Fruit fly (Drosophila melanogaster) whole organism, embryonic: ENCODE results near the gene Prp3.

Experiments used
- Adf1 ChIP-seq: fragments of 200-800 bp; sonication (Bioruptor generic); IDR thresholded peaks from 2 replicates; pipeline ENCODE4 v1.3.6; 2022; ENCODE audit warnings: missing biosample characterization, missing genetic modification characterization
- Bgb ChIP-seq: fragments of 200-800 bp; sonication (Bioruptor generic); IDR thresholded peaks from 2 replicates; pipeline ENCODE4 v1.3.6; 2022; ENCODE audit warnings: missing biosample characterization, missing genetic modification characterization; ENCODE audit not compliant: partially characterized antibody
- CG10462 ChIP-seq: fragments of 200-800 bp; sonication (Bioruptor generic); optimal IDR thresholded peaks from 2 replicates; lab custom pipeline; 2016; ENCODE audit warnings: missing biosample characterization, missing genetic modification characterization
- CG12659 ChIP-seq: fragments of 200-800 bp; sonication (Bioruptor generic); optimal IDR thresholded peaks from 3 replicates; lab custom pipeline; 2017; ENCODE audit warnings: mild to moderate bottlenecking, missing biosample characterization, missing genetic modification reagents, missing genetic modification characterization
- CG15269 ChIP-seq: fragments of 200-800 bp; sonication (Bioruptor generic); optimal IDR thresholded peaks from 2 replicates; lab custom pipeline; 2018; ENCODE audit warnings: missing biosample characterization, mild to moderate bottlenecking, missing genetic modification characterization, moderate library complexity
- CG16813 ChIP-seq: fragments of 200-800 bp; sonication (Bioruptor generic); IDR thresholded peaks from 3 replicates; pipeline ENCODE4 v1.3.6; 2022; ENCODE audit warnings: missing biosample characterization, missing genetic modification characterization; ENCODE audit not compliant: partially characterized antibody
- CG16863 ChIP-seq: fragments of 200-800 bp; sonication (Bioruptor generic); optimal IDR thresholded peaks from 3 replicates; lab custom pipeline; 2016; ENCODE audit warnings: missing biosample characterization, missing genetic modification characterization
- CG1792 ChIP-seq: fragments of 200-800 bp; sonication (Bioruptor generic); optimal IDR thresholded peaks from 2 replicates; lab custom pipeline; 2016; ENCODE audit warnings: missing biosample characterization, missing genetic modification characterization
- CG2875 ChIP-seq: fragments of 200-800 bp; sonication (Bioruptor generic); optimal IDR thresholded peaks from 2 replicates; lab custom pipeline; 2017; ENCODE audit warnings: missing biosample characterization, mild to moderate bottlenecking, missing genetic modification characterization, missing genetic modification reagents
- CG3163 ChIP-seq: fragments of 200-800 bp; sonication (Bioruptor generic); optimal IDR thresholded peaks from 3 replicates; lab custom pipeline; 2016; ENCODE audit warnings: missing biosample characterization, missing genetic modification characterization
- CG3281 ChIP-seq: fragments of 200-800 bp; sonication (Bioruptor generic); optimal IDR thresholded peaks from 3 replicates; lab custom pipeline; 2017; ENCODE audit warnings: missing biosample characterization, mild to moderate bottlenecking, missing genetic modification characterization
- CG4404 ChIP-seq: fragments of 200-800 bp; sonication (Bioruptor generic); IDR thresholded peaks from 2 replicates; pipeline ENCODE4 v1.3.6; 2022; ENCODE audit warnings: missing biosample characterization, missing genetic modification characterization
- CG4854 ChIP-seq: fragments of 200-800 bp; sonication (Bioruptor generic); optimal IDR thresholded peaks from 2 replicates; lab custom pipeline; 2016; ENCODE audit warnings: missing biosample characterization, missing genetic modification characterization, inconsistent platforms
- CG6254 ChIP-seq: fragments of 200-800 bp; sonication (Bioruptor generic); optimal IDR thresholded peaks from 3 replicates; lab custom pipeline; 2017; ENCODE audit warnings: mild to moderate bottlenecking, missing biosample characterization, missing genetic modification reagents, missing genetic modification characterization
- CG6654 ChIP-seq: fragments of 200-800 bp; sonication (Bioruptor generic); optimal IDR thresholded peaks from 2 replicates; lab custom pipeline; 2017; ENCODE audit warnings: missing biosample characterization, mild to moderate bottlenecking, missing genetic modification characterization
- CG6791 ChIP-seq: fragments of 200-800 bp; sonication (Bioruptor generic); IDR thresholded peaks from 3 replicates; pipeline ENCODE4 v1.3.6; 2022; ENCODE audit warnings: missing biosample characterization, missing genetic modification characterization; ENCODE audit not compliant: partially characterized antibody
- CG7271 ChIP-seq: fragments of 200-800 bp; sonication (Bioruptor generic); optimal IDR thresholded peaks from 2 replicates; lab custom pipeline; 2018; ENCODE audit warnings: missing biosample characterization, mild to moderate bottlenecking, missing genetic modification characterization, moderate library complexity
- CG8388 ChIP-seq: fragments of 200-800 bp; sonication (Bioruptor generic); optimal IDR thresholded peaks from 2 replicates; lab custom pipeline; 2019; ENCODE audit warnings: missing biosample characterization, mild to moderate bottlenecking, missing genetic modification characterization, moderate library complexity
- CG8765 ChIP-seq: fragments of 200-800 bp; sonication (Bioruptor generic); IDR thresholded peaks from 2 replicates; pipeline ENCODE4 v1.3.6; 2022; ENCODE audit warnings: missing biosample characterization, missing genetic modification characterization
- CG8924 ChIP-seq: fragments of 200-800 bp; optimal IDR thresholded peaks from 3 replicates; lab custom pipeline; 2019; ENCODE audit warnings: missing biosample characterization, mild to moderate bottlenecking, missing genetic modification characterization, moderate library complexity
- CHES-1-like ChIP-seq: fragments of 200-800 bp; sonication (Bioruptor generic); optimal IDR thresholded peaks from 2 replicates; lab custom pipeline; 2016; ENCODE audit warnings: missing biosample characterization, missing genetic modification characterization
- D19A ChIP-seq: fragments of 200-800 bp; optimal IDR thresholded peaks from 3 replicates; lab custom pipeline; 2019; ENCODE audit warnings: missing biosample characterization, mild to moderate bottlenecking, missing genetic modification characterization, moderate library complexity
- Hand ChIP-seq: fragments of 200-800 bp; sonication (Bioruptor generic); optimal IDR thresholded peaks from 2 replicates; lab custom pipeline; 2017; ENCODE audit warnings: mild to moderate bottlenecking, missing biosample characterization, missing genetic modification reagents, missing genetic modification characterization
- HmgD ChIP-seq: fragments of 200-800 bp; sonication (Bioruptor generic); optimal IDR thresholded peaks from 3 replicates; lab custom pipeline; 2016; ENCODE audit warnings: missing biosample characterization, missing genetic modification characterization
- Lhr ChIP-seq: fragments of 200-800 bp; sonication (Bioruptor generic); optimal IDR thresholded peaks from 3 replicates; lab custom pipeline; 2017; ENCODE audit warnings: mild to moderate bottlenecking, missing biosample characterization, missing genetic modification reagents, missing genetic modification characterization
- Lpt ChIP-seq: fragments of >200 bp; optimal IDR thresholded peaks from 2 replicates; lab custom pipeline; 2018; ENCODE audit warnings: missing biosample characterization, missing genetic modification characterization
- NC2α ChIP-seq: fragments of 200-800 bp; sonication (Bioruptor generic); optimal IDR thresholded peaks from 2 replicates; lab custom pipeline; 2016; ENCODE audit warnings: missing biosample characterization, missing genetic modification characterization
- Rfx ChIP-seq: fragments of 200-800 bp; sonication (Bioruptor generic); IDR thresholded peaks from 2 replicates; pipeline ENCODE4 v1.3.6; 2022; ENCODE audit warnings: missing biosample characterization, missing genetic modification characterization
- bcd ChIP-seq: fragments of 200-800 bp; sonication (Bioruptor generic); optimal IDR thresholded peaks from 2 replicates; lab custom pipeline; 2017; ENCODE audit warnings: missing biosample characterization, mild to moderate bottlenecking, missing genetic modification characterization
- bowl ChIP-seq: fragments of 200-800 bp; sonication (Bioruptor generic); IDR thresholded peaks from 2 replicates; pipeline ENCODE4 v1.3.6; 2022; ENCODE audit warnings: missing biosample characterization, missing genetic modification characterization
- br ChIP-seq: fragments of >200 bp; optimal IDR thresholded peaks from 2 replicates; lab custom pipeline; 2017
- ci ChIP-seq: fragments of 200-800 bp; sonication (Bioruptor generic); IDR thresholded peaks from 3 replicates; pipeline ENCODE4 v1.3.6; 2022; ENCODE audit warnings: missing biosample characterization, missing genetic modification characterization
- danr ChIP-seq: fragments of 200-800 bp; sonication (Bioruptor generic); IDR thresholded peaks from 2 replicates; pipeline ENCODE4 v1.3.6; 2022; ENCODE audit warnings: missing biosample characterization, missing genetic modification characterization
- dm ChIP-seq: fragments of 200-800 bp; sonication (Bioruptor generic); optimal IDR thresholded peaks from 3 replicates; lab custom pipeline; 2016; ENCODE audit warnings: missing biosample characterization, missing genetic modification characterization
- dmrt99B ChIP-seq: fragments of 200-800 bp; sonication (Bioruptor generic); optimal IDR thresholded peaks from 2 replicates; lab custom pipeline; 2018; ENCODE audit warnings: missing biosample characterization, mild to moderate bottlenecking, missing genetic modification characterization, moderate library complexity
- ftz-f1 ChIP-seq: fragments of 200-800 bp; sonication (Bioruptor generic); optimal IDR thresholded peaks from 2 replicates; lab custom pipeline; 2016; ENCODE audit warnings: missing biosample characterization, missing genetic modification characterization
- gcm ChIP-seq: fragments of 200-800 bp; sonication (Bioruptor generic); optimal IDR thresholded peaks from 2 replicates; lab custom pipeline; 2019; ENCODE audit warnings: missing biosample characterization, mild to moderate bottlenecking, missing genetic modification characterization, moderate library complexity
- jing ChIP-seq: fragments of 200-800 bp; sonication (Bioruptor generic); optimal IDR thresholded peaks from 2 replicates; lab custom pipeline; 2018; ENCODE audit warnings: missing biosample characterization, mild to moderate bottlenecking, missing genetic modification characterization
- lov ChIP-seq, 2 experiments: fragments of 200-800 bp in 1 of 2; fragments of >200 bp in 1 of 2; sonication (Bioruptor generic) in 1 of 2; IDR thresholded peaks in 1 of 2; optimal IDR thresholded peaks in 1 of 2; 2 replicates in 1 of 2; 3 replicates in 1 of 2; pipeline versions ENCODE4 v1.3.6 to Lab custom; 2017 to 2022; ENCODE audit warnings: missing biosample characterization in 1 of 2, missing genetic modification characterization in 1 of 2
- mam ChIP-seq: fragments of 200-800 bp; sonication (Bioruptor generic); optimal IDR thresholded peaks from 3 replicates; lab custom pipeline; 2016; ENCODE audit warnings: missing biosample characterization, missing genetic modification characterization
- mld ChIP-seq: fragments of 200-800 bp; sonication (Bioruptor generic); IDR thresholded peaks from 3 replicates; pipeline ENCODE4 v1.3.6; 2022; ENCODE audit warnings: missing biosample characterization, missing genetic modification characterization; ENCODE audit not compliant: partially characterized antibody
- oc ChIP-seq: fragments of 200-800 bp; sonication (Bioruptor generic); optimal IDR thresholded peaks from 2 replicates; lab custom pipeline; 2018; ENCODE audit warnings: missing biosample characterization, mild to moderate bottlenecking, missing genetic modification characterization, moderate library complexity
- pb ChIP-seq: fragments of 200-800 bp; sonication (Bioruptor generic); optimal IDR thresholded peaks from 3 replicates; lab custom pipeline; 2016; ENCODE audit warnings: missing biosample characterization, missing genetic modification characterization
- psq ChIP-seq: fragments of 200-800 bp; sonication (Bioruptor generic); optimal IDR thresholded peaks from 2 replicates; lab custom pipeline; 2017; ENCODE audit warnings: missing biosample characterization, missing genetic modification characterization
- sc ChIP-seq, 3 experiments: fragments of >200 bp in 2 of 3; fragments of 200-800 bp in 1 of 3; sonication (Bioruptor generic) in 1 of 3; optimal IDR thresholded peaks; 2 replicates in 2 of 3; 3 replicates in 1 of 3; lab custom pipeline; 2017; ENCODE audit warnings: mild to moderate bottlenecking in 1 of 3, missing biosample characterization in 1 of 3, missing genetic modification characterization in 1 of 3, missing genetic modification reagents in 1 of 3
- sd ChIP-seq: fragments of 200-800 bp; sonication (Bioruptor generic); optimal IDR thresholded peaks from 3 replicates; lab custom pipeline; 2018; ENCODE audit warnings: missing biosample characterization, mild to moderate bottlenecking, missing genetic modification characterization, moderate library complexity
- stc ChIP-seq: fragments of 200-800 bp; sonication (Bioruptor generic); IDR thresholded peaks from 2 replicates; pipeline ENCODE4 v1.3.6; 2022; ENCODE audit warnings: missing biosample characterization, missing genetic modification characterization
- tna ChIP-seq: fragments of 200-800 bp; sonication (Bioruptor generic); IDR thresholded peaks from 2 replicates; pipeline ENCODE4 v1.3.6; 2022; ENCODE audit warnings: missing biosample characterization, missing genetic modification characterization; ENCODE audit not compliant: partially characterized antibody
- wdn ChIP-seq: fragments of 200-800 bp; sonication (Bioruptor generic); IDR thresholded peaks from 2 replicates; pipeline ENCODE4 v1.3.6; 2022; ENCODE audit warnings: missing biosample characterization, missing genetic modification characterization
- wek ChIP-seq: fragments of 200-800 bp; sonication (Bioruptor generic); optimal IDR thresholded peaks from 3 replicates; lab custom pipeline; 2018; ENCODE audit warnings: missing biosample characterization, mild to moderate bottlenecking, missing genetic modification characterization, moderate library complexity

Prp3 gene

DNA sequence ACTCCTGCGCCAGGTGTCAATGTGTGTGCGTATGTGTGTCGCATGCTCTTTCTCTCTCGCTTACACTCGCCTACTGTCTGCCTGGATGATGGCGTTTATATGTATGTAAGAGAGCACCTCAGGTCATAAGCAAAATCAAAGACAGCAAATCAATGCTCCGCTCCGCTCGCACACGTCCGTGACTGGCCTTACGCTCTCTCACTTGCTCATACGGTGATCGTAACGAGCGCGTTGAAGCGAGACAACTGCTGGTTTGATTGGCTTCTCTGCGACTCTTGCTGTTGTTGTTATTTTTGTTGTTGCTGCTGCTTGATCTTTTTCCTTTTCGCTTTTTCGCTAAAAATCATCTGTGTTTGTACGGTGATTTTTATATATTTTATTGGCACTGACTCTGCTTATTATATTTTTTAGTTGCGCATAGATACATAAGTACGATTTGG is 14.5 kb upstream of the Prp3 start (continued):
- TF ChIP-seq pb (GFP tag; lab: Kevin White, UChicago) (no peak), dmrt99B (tag; lab: Kevin White, UChicago) (no peak), CG3163 (GFP tag; lab: Kevin White, UChicago) (peak; percentile 92), danr (GFP tag; lab: Robert Waterston, UW) (no peak), stc (GFP tag; lab: Robert Waterston, UW) (no peak), Adf1 (peak; percentile 46; the same call in 1 of the 2 replicates), CG1792 (GFP tag; lab: Kevin White, UChicago) (no peak), gcm (GFP tag; lab: Kevin White, UChicago) (no peak), CG6654 (GFP tag; lab: Kevin White, UChicago) (no peak), CG10462 (GFP tag; lab: Kevin White, UChicago) (no peak), wdn (GFP tag; lab: Robert Waterston, UW) (no peak), bcd (GFP tag; lab: Kevin White, UChicago) (no peak), CG8388 (GFP tag; lab: Kevin White, UChicago) (no peak), Hand (GFP tag; lab: Kevin White, UChicago) (no peak), sc (optimal IDR thresholded peaks at IDR 0.05; lab: Kevin White, UChicago) (no peak), sc (GFP tag; optimal IDR thresholded peaks at IDR 0.05; lab: Kevin White, UChicago) (no peak), NC2α (GFP tag; lab: Kevin White, UChicago) (no peak), CG12659 (GFP tag; lab: Kevin White, UChicago) (no peak), CG6254 (GFP tag; lab: Kevin White, UChicago) (no peak), CHES-1-like (GFP tag; lab: Kevin White, UChicago) (peak; percentile 24), ci (GFP tag; lab: Robert Waterston, UW) (no peak), bowl (GFP tag; lab: Robert Waterston, UW) (no peak), D19A (tag; lab: Kevin White, UChicago) (no peak), psq (no peak), Rfx (GFP tag; lab: Robert Waterston, UW) (peak; percentile 18; the same call in 1 of the 2 replicates), Lpt (GFP tag; lab: Kevin White, UChicago) (no peak), CG4854 (no peak), CG8765 (GFP tag; lab: Robert Waterston, UW) (no peak), mam (GFP tag; lab: Kevin White, UChicago) (no peak), HmgD (GFP tag; lab: Kevin White, UChicago) (no peak), CG8924 (tag; lab: Kevin White, UChicago) (peak; percentile 47), sd (tag; lab: Kevin White, UChicago) (no peak), Lhr (GFP tag; lab: Kevin White, UChicago) (no peak), CG16863 (GFP tag; lab: Kevin White, UChicago) (no peak), CG15269 (no peak), CG2875 (GFP tag; lab: Kevin White, UChicago) (no peak), br (lab: Kevin White, UChicago) (no peak), dm (GFP tag; lab: Kevin White, UChicago) (no peak), CG7271 (tag; lab: Kevin White, UChicago) (no peak), CG4404 (GFP tag; lab: Robert Waterston, UW) (no peak), mld (GFP tag; lab: Robert Waterston, UW) (no peak), jing (GFP tag; lab: Kevin White, UChicago) (no peak), wek (no peak), ftz-f1 (GFP tag; lab: Kevin White, UChicago) (peak; percentile 93), lov (optimal IDR thresholded peaks at IDR 0.05; lab: Kevin White, UChicago) (no peak), lov (GFP tag; IDR thresholded peaks at IDR 0.05; lab: Robert Waterston, UW) (no peak), CG6791 (GFP tag; lab: Robert Waterston, UW) (no peak), CG16813 (GFP tag; lab: Robert Waterston, UW) (no peak), tna (GFP tag; lab: Robert Waterston, UW) (no peak), CG3281 (no peak), Bgb (GFP tag; lab: Robert Waterston, UW) (peak; percentile 33; the same call in 1 of the 2 replicates), oc (tag; lab: Kevin White, UChicago) (no peak)
